Fruit fly (Drosophila melanogaster): ENCODE data around the gene TTLL6B.

- TF ChIP-seq ttk (optimal IDR thresholded peaks at IDR 0.05) (no peak), Myc (optimal IDR thresholded peaks at IDR 0.05) (no peak)
Observed at dm6 chr3R:27233398-27233797, 17.4 kb downstream of the TTLL6B start, which contains the start of gene CG31068.
